Worm (Caenorhabditis elegans): ENCODE measurements around the gene trap-4.

The trap-4 gene

DNA sequence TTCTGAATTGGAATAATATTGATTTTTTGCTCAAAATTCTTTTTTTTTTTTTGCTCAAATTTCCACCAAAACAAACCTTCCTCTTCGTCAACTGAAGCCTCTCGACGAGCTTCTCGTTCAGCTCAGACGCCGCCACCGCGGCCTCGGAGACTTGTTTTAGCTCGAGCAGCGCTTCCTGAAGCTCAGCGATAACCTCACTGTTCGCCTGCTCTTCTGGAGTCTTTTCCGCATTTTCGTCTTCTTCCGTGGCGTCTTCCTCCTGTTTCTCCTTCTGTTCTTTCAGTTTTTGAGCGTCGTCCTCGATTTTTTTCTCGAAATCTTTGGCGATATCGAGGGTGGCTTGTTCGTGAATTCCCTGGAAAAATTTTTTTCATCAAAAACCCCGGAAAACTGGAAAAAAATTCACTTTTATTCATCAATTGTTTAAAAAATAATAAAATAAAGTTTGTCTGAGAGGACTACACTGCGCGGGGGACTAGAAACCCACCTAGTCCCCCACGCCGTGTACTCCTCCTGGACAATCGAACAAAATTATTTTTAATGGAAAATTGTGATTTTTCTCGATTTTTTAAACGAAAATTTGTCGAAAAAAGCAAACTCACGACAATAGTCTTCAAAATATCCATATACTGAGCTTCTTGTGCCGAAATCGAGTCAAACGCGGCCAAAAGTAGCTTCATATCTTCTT, 25.7 kb downstream of the trap-4 start:
- TF ChIP-seq skn-1 (tag; optimal IDR thresholded peaks at IDR 0.05) (no peak), egl-27 (tag; optimal IDR thresholded peaks at IDR 0.05) (peak; percentile 73), lsy-2 (tag; optimal IDR thresholded peaks at IDR 0.05) (peak; percentile 86 to 94), nhr-129 (tag; optimal IDR thresholded peaks at IDR 0.05) (no peak), sma-9 (GFP tag; optimal IDR thresholded peaks at IDR 0.05) (peak; percentile 97), sma-9 (tag; optimal IDR thresholded peaks at IDR 0.05) (no peak), unc-39 (tag; optimal IDR thresholded peaks at IDR 0.05) (no peak), ceh-16 (tag; optimal IDR thresholded peaks at IDR 0.05) (no peak), gmeb-1 (tag; optimal IDR thresholded peaks at IDR 0.05) (peak; percentile 85), aly-2 (tag; optimal IDR thresholded peaks at IDR 0.05) (no peak), nhr-25 (tag; optimal IDR thresholded peaks at IDR 0.05) (peak; percentile 82), snpc-4 (tag; optimal IDR thresholded peaks at IDR 0.05) (peak; percentile 79), ceh-82 (tag; optimal IDR thresholded peaks at IDR 0.05) (no peak), zag-1 (tag; optimal IDR thresholded peaks at IDR 0.05) (no peak), lin-39 (tag; optimal IDR thresholded peaks at IDR 0.05) (no peak), elt-3 (tag; optimal IDR thresholded peaks at IDR 0.05) (no peak), fos-1 (tag; optimal IDR thresholded peaks at IDR 0.05) (peak; percentile 34), ama-1 (optimal IDR thresholded peaks at IDR 0.05) (peak; percentile 9), blmp-1 (tag; optimal IDR thresholded peaks at IDR 0.05; ENCODE audit: insufficient read depth) (peak; percentile 35), ztf-1 (GFP tag; conservative IDR thresholded peaks at IDR 0.05) (0 out of 2 replicates have a peak, but pooled peaks have one; percentile 70), nhr-11 (tag; optimal IDR thresholded peaks at IDR 0.05) (no peak), alr-1 (tag; optimal IDR thresholded peaks at IDR 0.05) (no peak), mab-5 (tag; optimal IDR thresholded peaks at IDR 0.05) (peak; percentile 67), nhr-23 (tag; optimal IDR thresholded peaks at IDR 0.05) (no peak), F13H6.1 (tag; optimal IDR thresholded peaks at IDR 0.05) (peak; percentile 90), dmd-4 (tag; optimal IDR thresholded peaks at IDR 0.05) (peak; percentile 47), elt-1 (tag; optimal IDR thresholded peaks at IDR 0.05) (no peak), mdl-1 (tag; optimal IDR thresholded peaks at IDR 0.05) (no peak), unc-62 (GFP tag; optimal IDR thresholded peaks at IDR 0.05) (no peak), lin-11 (tag; optimal IDR thresholded peaks at IDR 0.05) (peak; percentile 52), crh-2 (tag; optimal IDR thresholded peaks at IDR 0.05) (peak; percentile 92), unc-55 (GFP tag; optimal IDR thresholded peaks at IDR 0.05) (peak; percentile 86), Y55F3AM.14 (GFP tag; optimal IDR thresholded peaks at IDR 0.05) (peak; percentile 55), R02D3.7 (tag; optimal IDR thresholded peaks at IDR 0.05) (peak; percentile 47), nhr-237 (tag; optimal IDR thresholded peaks at IDR 0.05) (no peak), peb-1 (tag; optimal IDR thresholded peaks at IDR 0.05) (no peak), sem-4 (tag; optimal IDR thresholded peaks at IDR 0.05) (peak; percentile 95), ZK546.5 (tag; optimal IDR thresholded peaks at IDR 0.05) (peak; percentile 9), C34F6.9 (tag; optimal IDR thresholded peaks at IDR 0.05) (peak; percentile 80), mbf-1 (tag; optimal IDR thresholded peaks at IDR 0.05) (no peak), nhr-6 (tag; optimal IDR thresholded peaks at IDR 0.05) (peak; percentile 42), ztf-11 (tag; optimal IDR thresholded peaks at IDR 0.05) (no peak), nhr-21 (tag; optimal IDR thresholded peaks at IDR 0.05) (peak; percentile 82), ztf-4 (tag; optimal IDR thresholded peaks at IDR 0.05) (peak; percentile 74), lin-13 (GFP tag; optimal IDR thresholded peaks at IDR 0.05) (peak; percentile 91), nhr-12 (tag; optimal IDR thresholded peaks at IDR 0.05) (no peak), sma-3 (GFP tag; optimal IDR thresholded peaks at IDR 0.05) (peak; percentile 90), nhr-77 (tag; optimal IDR thresholded peaks at IDR 0.05) (no peak), nhr-10 (tag; optimal IDR thresholded peaks at IDR 0.05) (no peak)

Measured in whole organism, L2 larva.